Worm (Caenorhabditis elegans): ENCODE measurements around the gene gur-5.

- TF ChIP-seq elt-1 (tag; optimal IDR thresholded peaks at IDR 0.05), result no peak
- TF ChIP-seq nhr-11 (tag; optimal IDR thresholded peaks at IDR 0.05), result no peak
- no peak for TF ChIP-seq nhr-21 (tag; optimal IDR thresholded peaks at IDR 0.05)
- no peak for TF ChIP-seq lin-39 (tag; optimal IDR thresholded peaks at IDR 0.05)
- no peak for TF ChIP-seq ceh-82 (tag; optimal IDR thresholded peaks at IDR 0.05)
These were observed 43.6 kb upstream of the gur-5 start, which contains the start of gene T16D1.1 for ce11 chrII:5241560-5241959.
